Worm (Caenorhabditis elegans): Measurements from ENCODE around the gene D2096.6.

Gene D2096.6

ce11 chrIV:8375381-8375780 is 6.3 kb upstream of the D2096.6 start (continued):
- TF ChIP-seq zfp-3 (GFP tag; conservative IDR thresholded peaks at IDR 0.05), result peak; percentile 62; the same call in 1 of the 2 replicates
- TF ChIP-seq lin-1 (GFP tag; IDR thresholded peaks at IDR 0.05), result 0 out of 2 replicates have a peak, but pooled peaks have one; percentile 49
- TF ChIP-seq sdz-12 (GFP tag; optimal IDR thresholded peaks at IDR 0.05), result no peak
- peak; percentile 83 for TF ChIP-seq mdt-29 (GFP tag; IDR thresholded peaks at IDR 0.05)
- TF ChIP-seq F10B5.3 (tag; optimal IDR thresholded peaks at IDR 0.05), result no peak
- TF ChIP-seq lin-13 (GFP tag; optimal IDR thresholded peaks at IDR 0.05), result peak; percentile 71
- no peak for TF ChIP-seq fos-1 (tag; optimal IDR thresholded peaks at IDR 0.05)
- TF ChIP-seq ces-1 (GFP tag; optimal IDR thresholded peaks at IDR 0.05), result no peak
- no peak for TF ChIP-seq skn-1 (tag; optimal IDR thresholded peaks at IDR 0.05)
- TF ChIP-seq dpl-1 (GFP tag; optimal IDR thresholded peaks at IDR 0.05), result peak; percentile 46
- peak; percentile 64 for TF ChIP-seq hlh-30 (tag; optimal IDR thresholded peaks at IDR 0.05; ENCODE audit: insufficient read depth)
- TF ChIP-seq egl-27 (tag; optimal IDR thresholded peaks at IDR 0.05), result no peak
- TF ChIP-seq daf-16 (GFP tag; optimal IDR thresholded peaks at IDR 0.05), result peak; percentile 42 to 88
- TF ChIP-seq daf-16 (tag; optimal IDR thresholded peaks at IDR 0.05), result peak; percentile 85
- peak; percentile 85 for TF ChIP-seq snpc-1.2 (GFP tag; IDR thresholded peaks at IDR 0.05)
- TF ChIP-seq nhr-76 (tag; optimal IDR thresholded peaks at IDR 0.05), result no peak
- TF ChIP-seq nhr-237 (tag; optimal IDR thresholded peaks at IDR 0.05), result no peak
- TF ChIP-seq nhr-48 (tag; optimal IDR thresholded peaks at IDR 0.05), result peak; percentile 46
- TF ChIP-seq cey-2 (tag; optimal IDR thresholded peaks at IDR 0.05; ENCODE audit: borderline replicate concordance, insufficient read depth), result no peak
- peak; percentile 74 for TF ChIP-seq dmd-6 (GFP tag; IDR thresholded peaks at IDR 0.05)
- TF ChIP-seq tra-1 (GFP tag; IDR thresholded peaks at IDR 0.05), result peak; percentile 57; the same call in 1 of the 2 replicates
- TF ChIP-seq spr-3 (GFP tag; optimal IDR thresholded peaks at IDR 0.05), result peak; percentile 51
- TF ChIP-seq nhr-10 (tag; optimal IDR thresholded peaks at IDR 0.05), result no peak
- peak; percentile 76 for TF ChIP-seq dve-1 (tag; optimal IDR thresholded peaks at IDR 0.05; ENCODE audit: insufficient read depth)
- no peak for TF ChIP-seq lin-39 (tag; optimal IDR thresholded peaks at IDR 0.05)
- TF ChIP-seq dmd-9 (GFP tag; IDR thresholded peaks at IDR 0.05), result peak; percentile 68; the same call in 1 of the 2 replicates
- peak; percentile 60 for TF ChIP-seq pqm-1 (tag; optimal IDR thresholded peaks at IDR 0.05)
- no peak for TF ChIP-seq nhr-25 (tag; optimal IDR thresholded peaks at IDR 0.05; ENCODE audit: borderline replicate concordance, insufficient read depth)
- TF ChIP-seq tag-97 (GFP tag; IDR thresholded peaks at IDR 0.05), result no peak
- TF ChIP-seq lin-15B (tag; optimal IDR thresholded peaks at IDR 0.05), result no peak
- 0 out of 2 replicates have a peak, but pooled peaks have one; percentile 53 for TF ChIP-seq madf-9 (GFP tag; conservative IDR thresholded peaks at IDR 0.05)
- peak; percentile 77; the same call in 1 of the 2 replicates for TF ChIP-seq ctbp-1 (GFP tag; IDR thresholded peaks at IDR 0.05)
- peak in 1 of 2 experiments; percentile 62 for TF ChIP-seq hif-1 (tag; optimal IDR thresholded peaks at IDR 0.05)
- peak; percentile 54; the same call in 1 of the 2 replicates for TF ChIP-seq zip-11 (GFP tag; IDR thresholded peaks at IDR 0.05)
- TF ChIP-seq spr-1 (tag; optimal IDR thresholded peaks at IDR 0.05), result peak; percentile 32
- no peak for TF ChIP-seq snpc-4 (tag; optimal IDR thresholded peaks at IDR 0.05)
- TF ChIP-seq fkh-10 (GFP tag; optimal IDR thresholded peaks at IDR 0.05), result no peak

- TF ChIP-seq egl-27 (tag; optimal IDR thresholded peaks at IDR 0.05) (no peak), aha-1 (tag) (peak; percentile 93)
These were observed 1.1 kb downstream of the D2096.6 start for ce11 chrIV:8367887-8368286.

ce11 chrIV:8366295-8366694 is 2.7 kb downstream of the D2096.6 start, which contains the start of gene aagr-1:
Gene aagr-1 (plus strand): TSS chrIV:8366521.
- TF ChIP-seq dpl-1 (GFP tag; optimal IDR thresholded peaks at IDR 0.05) (no peak), zip-11 (GFP tag; IDR thresholded peaks at IDR 0.05) (no peak), nhr-28 (tag; optimal IDR thresholded peaks at IDR 0.05) (peak; percentile 47), nhr-41 (GFP tag; IDR thresholded peaks at IDR 0.05) (no peak), hlh-30 (tag; optimal IDR thresholded peaks at IDR 0.05; ENCODE audit: insufficient read depth) (peak; percentile 41), unc-39 (tag; optimal IDR thresholded peaks at IDR 0.05) (no peak), D1046.2 (GFP tag; IDR thresholded peaks at IDR 0.05) (no peak), pqm-1 (tag; optimal IDR thresholded peaks at IDR 0.05) (peak; percentile 34), dve-1 (tag; optimal IDR thresholded peaks at IDR 0.05; ENCODE audit: insufficient read depth) (peak; percentile 42), mdl-1 (tag; optimal IDR thresholded peaks at IDR 0.05) (peak in 1 of 2 experiments; percentile 53), F10B5.3 (tag; optimal IDR thresholded peaks at IDR 0.05) (no peak), zag-1 (tag; optimal IDR thresholded peaks at IDR 0.05) (no peak), dmd-6 (GFP tag; IDR thresholded peaks at IDR 0.05) (peak; percentile 79), daf-16 (GFP tag; optimal IDR thresholded peaks at IDR 0.05) (no peak), daf-16 (tag; optimal IDR thresholded peaks at IDR 0.05) (peak; percentile 46), hlh-11 (tag; optimal IDR thresholded peaks at IDR 0.05) (peak; percentile 39), mxl-3 (GFP tag; optimal IDR thresholded peaks at IDR 0.05) (peak; percentile 13), ceh-62 (tag; optimal IDR thresholded peaks at IDR 0.05) (no peak), snpc-1.2 (GFP tag; IDR thresholded peaks at IDR 0.05) (no peak)

Measured in whole organism, L4 larva.